Fruit fly (Drosophila melanogaster) whole organism: ENCODE results near the gene neo.

Source experiments
- CG8478 ChIP-seq: fragments of >200 bp; optimal IDR thresholded peaks from 2 replicates; lab custom pipeline; 2018; ENCODE audit warnings: inconsistent platforms
- Dll ChIP-seq: fragments of >200 bp; optimal IDR thresholded peaks from 2 replicates; lab custom pipeline; 2017
- EcR ChIP-seq, 2 experiments: fragments of >200 bp; optimal IDR thresholded peaks; 2 replicates each; lab custom pipeline; 2017; ENCODE audit warnings: missing biosample characterization in 2 of 2, missing genetic modification characterization in 2 of 2, missing genetic modification reagents in 2 of 2
- pan ChIP-seq: fragments of >200 bp; optimal IDR thresholded peaks from 2 replicates; lab custom pipeline; 2017
- psq ChIP-seq: fragments of >200 bp; optimal IDR thresholded peaks from 2 replicates; lab custom pipeline; 2017
- usp ChIP-seq: fragments of >200 bp; optimal IDR thresholded peaks from 2 replicates; lab custom pipeline; 2017; ENCODE audit warnings: missing biosample characterization, missing genetic modification characterization, mixed read lengths

neo gene

dm6 chr3R:29836188-29836587 lies 17.3 kb downstream of the neo start, which contains the start of gene CG42592:
CG42592 (minus strand) TSS chr3R:29836288.
- TF ChIP-seq pan (lab: Kevin White, UChicago) (no peak), psq (no peak), CG8478 (lab: Kevin White, UChicago) (no peak), usp (GFP tag; lab: Kevin White, UChicago) (no peak)

dm6 chr3R:29837771-29838170 lies 18.8 kb downstream of the neo start:
- TF ChIP-seq Dll (no peak), psq (no peak)

- TF ChIP-seq pan (lab: Kevin White, UChicago): no peak
- TF ChIP-seq usp (GFP tag; lab: Kevin White, UChicago): no peak
- no peak for TF ChIP-seq Dll
- no peak for TF ChIP-seq psq
- TF ChIP-seq CG8478 (lab: Kevin White, UChicago): no peak
- no peak for TF ChIP-seq EcR (GFP tag; optimal IDR thresholded peaks at IDR 0.05; lab: Kevin White, UChicago)
Measured at dm6 chr3R:29838751-29839150, 19.8 kb downstream of the neo start.

dm6 chr3R:29839707-29840311 lies 20.9 kb downstream of the neo start:
- no peak for TF ChIP-seq usp (GFP tag; lab: Kevin White, UChicago)
- no peak for TF ChIP-seq psq
- TF ChIP-seq EcR (GFP tag; optimal IDR thresholded peaks at IDR 0.05; lab: Kevin White, UChicago): no peak
- TF ChIP-seq CG8478 (lab: Kevin White, UChicago): no peak
- no peak for TF ChIP-seq Dll
- TF ChIP-seq pan (lab: Kevin White, UChicago): no peak

dm6 chr3R:29841293-29841791 lies 22.4 kb downstream of the neo start, which contains the start of gene Cad99C:
Cad99C (plus strand) TSS chr3R:29841657.
- TF ChIP-seq Dll: no peak
- TF ChIP-seq CG8478 (lab: Kevin White, UChicago): no peak
- no peak for TF ChIP-seq pan (lab: Kevin White, UChicago)
- no peak for TF ChIP-seq EcR (GFP tag; optimal IDR thresholded peaks at IDR 0.05; lab: Kevin White, UChicago)
- TF ChIP-seq usp (GFP tag; lab: Kevin White, UChicago): no peak

dm6 chr3R:29847126-29847525 lies 28.2 kb downstream of the neo start:
- no peak for TF ChIP-seq usp (GFP tag; lab: Kevin White, UChicago)
- TF ChIP-seq psq: no peak
- TF ChIP-seq CG8478 (lab: Kevin White, UChicago): no peak
- no peak for TF ChIP-seq Dll
- no peak for TF ChIP-seq EcR (GFP tag; optimal IDR thresholded peaks at IDR 0.05; lab: Kevin White, UChicago)
- TF ChIP-seq pan (lab: Kevin White, UChicago): no peak

- TF ChIP-seq EcR (GFP tag; optimal IDR thresholded peaks at IDR 0.05; lab: Kevin White, UChicago) (no peak), usp (GFP tag; lab: Kevin White, UChicago) (no peak), CG8478 (lab: Kevin White, UChicago) (no peak), pan (lab: Kevin White, UChicago) (no peak), Dll (no peak), psq (no peak)
Measured at dm6 chr3R:29857228-29857627, 38.3 kb downstream of the neo start, which contains the start of gene dgt1. dgt1 (minus strand) TSS chr3R:29857491.

dm6 chr3R:29858806-29859205 lies 39.9 kb downstream of the neo start, which contains the start of gene CG7824:
CG7824 (minus strand) TSS chr3R:29858936.
- TF ChIP-seq Dll (no peak), usp (GFP tag; lab: Kevin White, UChicago) (no peak), CG8478 (lab: Kevin White, UChicago) (no peak), EcR (GFP tag; optimal IDR thresholded peaks at IDR 0.05; lab: Kevin White, UChicago) (no peak), psq (no peak), pan (lab: Kevin White, UChicago) (no peak)

dm6 chr3R:29859763-29860162 lies 40.8 kb downstream of the neo start:
- TF ChIP-seq usp (GFP tag; lab: Kevin White, UChicago) (no peak), pan (lab: Kevin White, UChicago) (no peak), EcR (GFP tag; optimal IDR thresholded peaks at IDR 0.05; lab: Kevin White, UChicago) (no peak), Dll (no peak), psq (no peak)

dm6 chr3R:29861432-29862249 lies 42.7 kb downstream of the neo start, which contains the start of the genes CG15514 and RpS8:
CG15514 (minus strand) TSS chr3R:29861494.
RpS8 (plus strand) TSS chr3R:29861582.
- TF ChIP-seq psq: no peak
- TF ChIP-seq EcR (GFP tag; optimal IDR thresholded peaks at IDR 0.05; lab: Kevin White, UChicago): no peak
- TF ChIP-seq usp (GFP tag; lab: Kevin White, UChicago): no peak
- no peak for TF ChIP-seq pan (lab: Kevin White, UChicago)
- TF ChIP-seq Dll: no peak
- TF ChIP-seq CG8478 (lab: Kevin White, UChicago): no peak

- TF ChIP-seq EcR (GFP tag; optimal IDR thresholded peaks at IDR 0.05; lab: Kevin White, UChicago): no peak
- TF ChIP-seq usp (GFP tag; lab: Kevin White, UChicago): no peak
- TF ChIP-seq pan (lab: Kevin White, UChicago): no peak
- TF ChIP-seq psq: no peak
- no peak for TF ChIP-seq CG8478 (lab: Kevin White, UChicago)
- TF ChIP-seq Dll: no peak
Measured at dm6 chr3R:29862795-29863194, 43.9 kb downstream of the neo start.

dm6 chr3R:29866706-29867105 lies 47.8 kb downstream of the neo start:
- TF ChIP-seq psq (no peak), CG8478 (lab: Kevin White, UChicago) (no peak), EcR (GFP tag; optimal IDR thresholded peaks at IDR 0.05; lab: Kevin White, UChicago) (no peak), pan (lab: Kevin White, UChicago) (no peak), usp (GFP tag; lab: Kevin White, UChicago) (no peak), Dll (no peak)
